Fruit fly (Drosophila melanogaster) whole organism, prepupa: ENCODE measurements around the gene CG3301.
A peak's percentile ranks its signal among the peaks of the same experiment; 100 is the strongest.

Experiments used
- Blimp-1 ChIP-seq: fragments of 200-800 bp; sonication (Bioruptor generic); optimal IDR thresholded peaks from 3 replicates; lab custom pipeline; 2017; ENCODE audit warnings: missing biosample characterization, missing genetic modification characterization, mild to moderate bottlenecking, moderate library complexity, missing genetic modification reagents
- CG10631 ChIP-seq: fragments of 200-800 bp; sonication (Bioruptor generic); optimal IDR thresholded peaks from 2 replicates; lab custom pipeline; 2016; ENCODE audit warnings: missing biosample characterization, missing genetic modification characterization
- CG10669 ChIP-seq: fragments of 200-800 bp; sonication (Bioruptor generic); optimal IDR thresholded peaks from 3 replicates; lab custom pipeline; 2018; ENCODE audit warnings: missing biosample characterization, mild to moderate bottlenecking, missing genetic modification characterization, moderate library complexity
- CG11294 ChIP-seq: fragments of 200-800 bp; sonication (Bioruptor generic); IDR thresholded peaks from 2 replicates; pipeline ENCODE4 v1.3.6; 2022; ENCODE audit warnings: missing biosample characterization, missing genetic modification characterization
- CG11762 ChIP-seq: fragments of 200-800 bp; sonication (Bioruptor generic); optimal IDR thresholded peaks from 3 replicates; lab custom pipeline; 2016; ENCODE audit warnings: missing biosample characterization, missing genetic modification characterization; ENCODE audit not compliant: insufficient read depth
- CG11902 ChIP-seq: fragments of 200-800 bp; sonication (Bioruptor generic); optimal IDR thresholded peaks from 3 replicates; lab custom pipeline; 2016; ENCODE audit warnings: missing biosample characterization, missing genetic modification characterization
- CG15336 ChIP-seq: fragments of 200-800 bp; sonication (Bioruptor generic); IDR thresholded peaks from 2 replicates; pipeline ENCODE4 v1.3.6; 2022; ENCODE audit warnings: missing biosample characterization, missing genetic modification characterization
- CG16779 ChIP-seq: fragments of 200-800 bp; sonication (Bioruptor generic); optimal IDR thresholded peaks from 3 replicates; lab custom pipeline; 2017; ENCODE audit warnings: missing biosample characterization, mild to moderate bottlenecking, missing genetic modification characterization
- CG3032 ChIP-seq: fragments of 200-800 bp; optimal IDR thresholded peaks from 2 replicates; lab custom pipeline; 2019; ENCODE audit warnings: missing biosample characterization, mild to moderate bottlenecking, missing genetic modification characterization, moderate library complexity
- CG31627 ChIP-seq: fragments of 200-800 bp; sonication (Bioruptor generic); optimal IDR thresholded peaks from 3 replicates; lab custom pipeline; 2016; ENCODE audit warnings: missing biosample characterization, missing genetic modification characterization
- CG32006 ChIP-seq: fragments of 200-800 bp; sonication (Bioruptor generic); optimal IDR thresholded peaks from 3 replicates; lab custom pipeline; 2017; ENCODE audit warnings: missing biosample characterization, mild to moderate bottlenecking, missing genetic modification characterization
- CG34406 ChIP-seq: fragments of 200-800 bp; sonication (Bioruptor generic); optimal IDR thresholded peaks from 3 replicates; lab custom pipeline; 2016; ENCODE audit warnings: missing biosample characterization, missing genetic modification characterization
- CG3919 ChIP-seq: fragments of 200-800 bp; sonication (Bioruptor generic); optimal IDR thresholded peaks from 3 replicates; lab custom pipeline; 2016; ENCODE audit warnings: missing biosample characterization, missing genetic modification characterization
- CG4318 ChIP-seq: fragments of 200-800 bp; sonication (Bioruptor generic); optimal IDR thresholded peaks from 3 replicates; lab custom pipeline; 2017; ENCODE audit warnings: missing biosample characterization, mild to moderate bottlenecking, missing genetic modification characterization
- CG6163 ChIP-seq: fragments of 200-800 bp; sonication (Bioruptor generic); IDR thresholded peaks from 3 replicates; pipeline ENCODE4 v1.3.6; 2022; ENCODE audit warnings: missing biosample characterization, missing genetic modification characterization
- CG6276 ChIP-seq: fragments of 200-800 bp; sonication (Bioruptor generic); optimal IDR thresholded peaks from 2 replicates; lab custom pipeline; 2017; ENCODE audit warnings: missing biosample characterization, mild to moderate bottlenecking, missing genetic modification characterization
- CG6792 ChIP-seq: fragments of 200-800 bp; sonication (Bioruptor generic); optimal IDR thresholded peaks from 3 replicates; lab custom pipeline; 2016; ENCODE audit warnings: missing biosample characterization, missing genetic modification characterization
- CG6808 ChIP-seq: fragments of 200-800 bp; sonication (Bioruptor generic); optimal IDR thresholded peaks from 3 replicates; lab custom pipeline; 2017; ENCODE audit warnings: missing biosample characterization, missing genetic modification characterization, mild to moderate bottlenecking, moderate library complexity, missing genetic modification reagents
- CG6854 ChIP-seq: fragments of 200-800 bp; sonication (Bioruptor generic); optimal IDR thresholded peaks from 2 replicates; lab custom pipeline; 2017; ENCODE audit warnings: missing biosample characterization, mild to moderate bottlenecking, missing genetic modification characterization
- CG7368 ChIP-seq: fragments of 200-800 bp; sonication (Bioruptor generic); optimal IDR thresholded peaks from 3 replicates; lab custom pipeline; 2016; ENCODE audit warnings: missing biosample characterization, missing genetic modification characterization
- CG8119 ChIP-seq: fragments of 200-800 bp; sonication (Bioruptor generic); IDR thresholded peaks from 3 replicates; pipeline ENCODE4 v1.3.6; 2022; ENCODE audit warnings: missing biosample characterization, missing genetic modification characterization
- CG8319 ChIP-seq: fragments of 200-800 bp; sonication (Bioruptor generic); optimal IDR thresholded peaks from 3 replicates; lab custom pipeline; 2016; ENCODE audit warnings: missing biosample characterization, missing genetic modification characterization
- CG8632 ChIP-seq: fragments of 200-800 bp; sonication (Bioruptor generic); optimal IDR thresholded peaks from 3 replicates; lab custom pipeline; 2016; ENCODE audit warnings: missing biosample characterization, missing genetic modification characterization
- CG9139 ChIP-seq: fragments of 200-800 bp; sonication (Bioruptor generic); optimal IDR thresholded peaks from 3 replicates; lab custom pipeline; 2017; ENCODE audit warnings: missing biosample characterization, mild to moderate bottlenecking, missing genetic modification characterization
- Eip75B ChIP-seq: fragments of 200-800 bp; sonication (Bioruptor generic); optimal IDR thresholded peaks from 3 replicates; lab custom pipeline; 2016; ENCODE audit warnings: missing biosample characterization, missing genetic modification characterization
- Eip78C ChIP-seq: fragments of 200-800 bp; sonication (Bioruptor generic); peaks from one replicate; lab custom pipeline; 2016; ENCODE audit warnings: missing biosample characterization, missing genetic modification characterization
- Ets21C ChIP-seq: fragments of 200-800 bp; sonication (Bioruptor generic); optimal IDR thresholded peaks from 3 replicates; lab custom pipeline; 2016; ENCODE audit warnings: missing biosample characterization, missing genetic modification characterization
- Gug ChIP-seq: fragments of 200-800 bp; sonication (Bioruptor generic); IDR thresholded peaks from 2 replicates; pipeline ENCODE4 v1.3.6; 2022; ENCODE audit warnings: missing biosample characterization, missing genetic modification characterization
- Hr4 ChIP-seq: fragments of 200-800 bp; sonication (Bioruptor generic); optimal IDR thresholded peaks from 3 replicates; lab custom pipeline; 2016; ENCODE audit warnings: missing biosample characterization, missing genetic modification characterization
- Lpt ChIP-seq: fragments of 200-800 bp; sonication (Bioruptor generic); optimal IDR thresholded peaks from 3 replicates; lab custom pipeline; 2016; ENCODE audit warnings: missing biosample characterization, missing genetic modification characterization
- OdsH ChIP-seq: fragments of 200-800 bp; sonication (Bioruptor generic); optimal IDR thresholded peaks from 3 replicates; lab custom pipeline; 2016; ENCODE audit warnings: missing biosample characterization, missing genetic modification characterization
- Sox15 ChIP-seq: fragments of 200-800 bp; sonication (Bioruptor generic); optimal IDR thresholded peaks from 3 replicates; lab custom pipeline; 2016; ENCODE audit warnings: missing biosample characterization, missing genetic modification characterization
- achi ChIP-seq: fragments of 200-800 bp; sonication (Bioruptor generic); optimal IDR thresholded peaks from 3 replicates; lab custom pipeline; 2016; ENCODE audit warnings: missing biosample characterization, missing genetic modification characterization
- acj6 ChIP-seq: fragments of 200-800 bp; sonication (Bioruptor generic); optimal IDR thresholded peaks from 3 replicates; lab custom pipeline; 2016; ENCODE audit warnings: missing biosample characterization, missing genetic modification characterization
- eg ChIP-seq: fragments of 200-800 bp; sonication (Bioruptor generic); IDR thresholded peaks from 3 replicates; pipeline ENCODE4 v1.3.6; 2022; ENCODE audit warnings: missing biosample characterization, missing genetic modification characterization
- esn ChIP-seq: fragments of 200-800 bp; sonication (Bioruptor generic); optimal IDR thresholded peaks from 2 replicates; lab custom pipeline; 2016; ENCODE audit warnings: missing biosample characterization, mild to moderate bottlenecking, missing genetic modification characterization, moderate library complexity
- net ChIP-seq: fragments of 200-800 bp; sonication (Bioruptor generic); optimal IDR thresholded peaks from 3 replicates; lab custom pipeline; 2016; ENCODE audit warnings: missing biosample characterization, missing genetic modification characterization
- spab ChIP-seq: fragments of 200-800 bp; sonication (Bioruptor generic); optimal IDR thresholded peaks from 2 replicates; lab custom pipeline; 2017; ENCODE audit warnings: missing biosample characterization, mild to moderate bottlenecking, missing genetic modification characterization, missing genetic modification reagents
- svp ChIP-seq: fragments of 200-800 bp; sonication (Bioruptor generic); peaks from one replicate; lab custom pipeline; 2016; ENCODE audit warnings: missing biosample characterization, missing genetic modification characterization
- topi ChIP-seq: fragments of 200-800 bp; sonication (Bioruptor generic); optimal IDR thresholded peaks from 3 replicates; lab custom pipeline; 2016; ENCODE audit warnings: missing biosample characterization, missing genetic modification characterization
- vri ChIP-seq: fragments of 200-800 bp; sonication (Bioruptor generic); optimal IDR thresholded peaks from 3 replicates; lab custom pipeline; 2016; ENCODE audit warnings: missing biosample characterization, mild to moderate bottlenecking, missing genetic modification characterization

CG3301 gene

DNA sequence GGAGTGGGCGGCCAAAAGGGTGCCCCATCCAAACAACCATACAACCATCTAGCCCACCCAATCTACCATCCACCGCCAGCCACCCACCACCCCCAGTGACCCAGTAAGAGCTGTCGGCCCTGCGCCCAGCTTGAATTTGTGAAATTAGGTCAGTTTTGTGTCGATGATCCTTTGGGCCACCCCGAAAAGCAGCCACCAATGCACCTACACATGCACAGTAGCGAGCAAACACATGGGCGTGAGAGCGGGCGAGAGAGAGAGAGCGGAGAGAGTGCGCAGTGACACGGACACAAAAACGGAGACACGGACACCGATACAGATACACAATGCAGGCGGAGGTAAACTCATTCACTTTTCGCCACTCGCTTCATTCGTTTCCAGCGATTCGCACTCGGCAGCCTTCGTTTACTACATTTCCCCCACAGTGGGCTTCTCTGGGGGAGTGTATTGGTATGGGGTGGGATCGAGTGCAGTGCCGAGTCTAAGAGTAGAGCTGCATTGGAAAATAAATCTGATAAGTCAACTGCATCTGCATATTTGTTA lies 13.1 kb upstream of the CG3301 start:
- no peak for TF ChIP-seq CG6792
- TF ChIP-seq Eip78C (GFP tag; lab: Kevin White, UChicago) = peak; percentile 26

DNA sequence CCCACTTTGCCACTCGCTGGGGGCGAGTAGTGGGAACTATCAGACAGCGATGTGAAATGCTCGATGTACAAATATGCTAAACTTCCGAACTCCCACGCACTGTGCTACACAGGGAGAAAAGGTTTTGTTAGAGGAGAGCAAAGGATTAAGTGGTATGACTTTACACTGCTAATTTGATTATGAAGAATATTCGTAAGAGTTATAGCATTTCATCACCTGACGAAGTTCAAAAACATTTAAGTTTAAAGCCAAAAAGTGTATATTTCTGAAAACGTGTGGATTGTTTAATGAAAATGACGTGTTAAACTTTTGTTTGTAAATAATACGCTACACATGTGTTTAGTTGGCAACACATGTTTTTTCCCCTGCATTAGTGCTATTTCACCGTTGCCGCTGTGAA lies 12.4 kb upstream of the CG3301 start:
- TF ChIP-seq eg = 0 out of 3 replicates have a peak, but pooled peaks have one; percentile 15
- TF ChIP-seq Hr4 (GFP tag; lab: Kevin White, UChicago) = peak; percentile 14
- no peak for TF ChIP-seq OdsH (GFP tag; lab: Kevin White, UChicago)
- TF ChIP-seq CG15336 (GFP tag; lab: Robert Waterston, UW) = 0 out of 2 replicates have a peak, but pooled peaks have one; percentile 30
- TF ChIP-seq CG11902 (GFP tag; lab: Kevin White, UChicago) = no peak
- TF ChIP-seq CG32006 = peak; percentile 32
- TF ChIP-seq, all 60 proteins: peak for 4

DNA sequence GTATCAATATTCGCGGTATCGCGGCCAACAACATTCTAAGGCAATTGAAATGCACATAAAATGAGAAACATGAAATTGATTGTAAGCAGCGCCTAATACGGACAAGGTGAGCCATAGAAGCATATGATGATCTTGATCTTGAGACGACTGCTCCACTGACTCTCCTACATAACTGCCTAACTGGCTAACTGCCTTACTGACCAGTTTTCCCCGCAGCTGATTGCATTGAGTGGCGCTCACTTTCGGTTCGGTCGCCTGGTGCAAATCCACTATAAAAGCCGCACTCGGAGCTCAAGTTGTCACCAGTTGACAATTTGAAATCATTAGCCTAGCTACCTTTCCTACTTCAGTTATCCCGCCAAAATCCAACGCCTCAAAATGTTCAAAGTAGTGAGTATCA lies 6.8 kb upstream of the CG3301 start, which contains the start of gene CG17298:
Gene CG17298 (plus strand): TSS at position 301 of the 400 bp plus-strand sequence.
- TF ChIP-seq CG8632 (GFP tag; lab: Kevin White, UChicago) (no peak), Ets21C (GFP tag; lab: Kevin White, UChicago) (no peak), net (GFP tag; lab: Kevin White, UChicago) (no peak), CG6854 (GFP tag; lab: Kevin White, UChicago) (no peak), CG15336 (GFP tag; lab: Robert Waterston, UW) (no peak), Gug (no peak), esn (GFP tag; lab: Kevin White, UChicago) (no peak), Eip75B (no peak), CG4318 (GFP tag; lab: Kevin White, UChicago) (no peak), topi (GFP tag; lab: Kevin White, UChicago) (no peak), CG16779 (tag; lab: Kevin White, UChicago) (no peak), CG34406 (GFP tag; lab: Kevin White, UChicago) (no peak), acj6 (GFP tag; lab: Kevin White, UChicago) (no peak)

DNA sequence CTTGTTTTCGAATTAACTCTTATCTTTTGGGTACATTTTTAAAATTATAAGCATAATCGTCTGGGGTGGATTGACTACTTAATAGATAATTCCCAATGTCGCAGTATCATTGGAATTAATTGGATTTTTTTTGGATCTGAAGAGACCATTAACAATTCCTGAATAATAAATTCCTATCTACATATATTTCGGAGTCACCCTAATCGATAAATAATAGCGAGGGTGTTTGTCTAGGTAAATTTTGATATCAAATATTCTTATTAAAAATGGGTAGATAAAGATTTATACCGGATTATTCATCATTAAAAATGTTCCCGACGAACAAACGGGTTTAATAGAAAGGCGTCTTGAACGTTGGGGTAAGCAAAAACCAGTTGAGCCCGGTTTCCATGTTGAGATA lies 1.2 kb downstream of the CG3301 start:
- TF ChIP-seq Eip78C (GFP tag; lab: Kevin White, UChicago) (peak; percentile 51), CG3919 (GFP tag; lab: Kevin White, UChicago) (no peak), CG6276 (no peak)
- TF ChIP-seq, all 60 proteins: peak for 1

- TF ChIP-seq spab (GFP tag; lab: Kevin White, UChicago) (no peak), CG10669 (GFP tag; lab: Kevin White, UChicago) (no peak), CG6163 (GFP tag; lab: Robert Waterston, UW) (no peak), CG9139 (GFP tag; lab: Kevin White, UChicago) (no peak), CG11902 (GFP tag; lab: Kevin White, UChicago) (no peak), Sox15 (GFP tag; lab: Kevin White, UChicago) (no peak), CG32006 (no peak), CG6854 (GFP tag; lab: Kevin White, UChicago) (no peak), net (GFP tag; lab: Kevin White, UChicago) (no peak), CG10631 (GFP tag; lab: Kevin White, UChicago) (peak; percentile 20), Eip75B (peak; percentile 29), achi (GFP tag; lab: Kevin White, UChicago) (peak; percentile 2), CG6276 (no peak), CG3919 (GFP tag; lab: Kevin White, UChicago) (no peak), CG6808 (GFP tag; lab: Kevin White, UChicago) (no peak), Hr4 (GFP tag; lab: Kevin White, UChicago) (peak; percentile 8), CG11762 (GFP tag; lab: Kevin White, UChicago) (no peak), CG8119 (GFP tag; lab: Robert Waterston, UW) (no peak), CG3032 (tag; lab: Kevin White, UChicago) (no peak), CG11294 (GFP tag; lab: Robert Waterston, UW) (no peak), CG8319 (GFP tag; lab: Kevin White, UChicago) (no peak), CG7368 (no peak), Blimp-1 (no peak), Gug (no peak), CG6792 (no peak), svp (GFP tag; lab: Kevin White, UChicago) (peak; percentile 67), CG4318 (GFP tag; lab: Kevin White, UChicago) (no peak), vri (GFP tag; lab: Kevin White, UChicago) (peak; percentile 96), Lpt (no peak), CG16779 (tag; lab: Kevin White, UChicago) (no peak), CG31627 (GFP tag; lab: Kevin White, UChicago) (peak; percentile 35)
These were observed 2.5 kb downstream of the CG3301 start, which contains the start of gene CG3308 for dm6 chr3R:21273427-21274038. TSS of gene CG3308 (minus strand) at chr3R:21273817.
